Fruit fly (Drosophila melanogaster) Kc167 (cell line): ENCODE data around the gene CG34323.

Source experiments
- Myc ChIP-seq: fragments of >200 bp; optimal IDR thresholded peaks from 2 replicates; lab custom pipeline; 2017; ENCODE audit warnings: missing external identifiers
- Sin3A ChIP-seq: fragments of >200 bp; optimal IDR thresholded peaks from 2 replicates; lab custom pipeline; 2018; ENCODE audit warnings: missing external identifiers
- h ChIP-seq: fragments of >200 bp; optimal IDR thresholded peaks from 3 replicates; lab custom pipeline; 2018; ENCODE audit warnings: missing external identifiers
- insv ChIP-seq: fragments of >200 bp; optimal IDR thresholded peaks from 3 replicates; lab custom pipeline; 2018; ENCODE audit warnings: missing external identifiers
- psq ChIP-seq: fragments of >200 bp; optimal IDR thresholded peaks from 2 replicates; lab custom pipeline; 2017; ENCODE audit warnings: missing external identifiers
- ttk ChIP-seq: sonication (Bioruptor generic); optimal IDR thresholded peaks from 2 replicates; lab custom pipeline; 2017; ENCODE audit warnings: missing external identifiers

dm6 chrX:12076243-12076642 is 6.0 kb downstream of the CG34323 start:
- TF ChIP-seq h (lab: Kevin White, UChicago) (no peak), Myc (lab: Kevin White, UChicago) (no peak), Sin3A (lab: Kevin White, UChicago) (no peak), insv (no peak), ttk (lab: Kevin White, UChicago) (no peak), psq (lab: Kevin White, UChicago) (no peak)
